Worm (Caenorhabditis elegans) whole organism, midembryonic: ENCODE data around the gene F56D6.11.
"Not testable (repeated sequence)": the region's sequence is repeated elsewhere in the genome, so short reads cannot be mapped to it uniquely, and the experiment has no call there.

Experiments
- T22C8.4 ChIP-seq: fragments of 200-800 bp; sonication (Bioruptor generic); IDR thresholded peaks from 2 replicates; pipeline ENCODE4 v1.3.6; 2022; ENCODE audit warnings: missing genetic modification characterization, missing compliant biosample characterization
- cog-1 ChIP-seq: sonication (generic microtip); optimal IDR thresholded peaks from 2 replicates; lab custom pipeline; 2016; ENCODE audit warnings: missing genetic modification characterization, missing compliant biosample characterization
- flt-1 ChIP-seq: fragments of 200-800 bp; sonication (Bioruptor generic); IDR thresholded peaks from 2 replicates; pipeline ENCODE4 v1.3.6; 2022; ENCODE audit warnings: missing genetic modification characterization, missing compliant biosample characterization
- klf-2 ChIP-seq: fragments of 200-800 bp; sonication (Bioruptor generic); conservative IDR thresholded peaks from 2 replicates; pipeline ENCODE4 v1.3.6; 2022; ENCODE audit warnings: missing genetic modification reagents, missing genetic modification characterization, missing compliant biosample characterization
- med-1 ChIP-seq: sonication (generic microtip); optimal IDR thresholded peaks from 2 replicates; lab custom pipeline; 2017; ENCODE audit warnings: missing genetic modification characterization, mild to moderate bottlenecking, missing compliant biosample characterization, antibody characterized with exemption, missing genetic modification reagents; ENCODE audit not compliant: insufficient read depth
- ref-1 ChIP-seq: fragments of 200-800 bp; sonication (Bioruptor generic); conservative IDR thresholded peaks from 2 replicates; pipeline ENCODE4 v1.3.6; 2022; ENCODE audit warnings: missing genetic modification reagents, missing genetic modification characterization, missing compliant biosample characterization
- tab-1 ChIP-seq: fragments of 200-800 bp; sonication (Bioruptor generic); IDR thresholded peaks from 2 replicates; pipeline ENCODE4 v1.3.6; 2022; ENCODE audit warnings: missing genetic modification characterization, missing compliant biosample characterization
- ztf-23 ChIP-seq: fragments of 200-800 bp; sonication (Bioruptor generic); IDR thresholded peaks from 2 replicates; pipeline ENCODE4 v1.3.6; 2022; ENCODE audit warnings: missing genetic modification reagents, missing genetic modification characterization, missing compliant biosample characterization
- ztf-29 ChIP-seq: fragments of 200-800 bp; sonication (Bioruptor generic); IDR thresholded peaks from 2 replicates; pipeline ENCODE4 v1.3.6; 2022; ENCODE audit warnings: missing genetic modification reagents, missing genetic modification characterization, missing compliant biosample characterization

Gene F56D6.11

ce11 chrIV:3906393-3906792, at the start of gene F56D6.11:
Gene F56D6.11 (minus strand): TSS chrIV:3906493.
- TF ChIP-seq ztf-29 (GFP tag; lab: Robert Waterston, UW) (no peak), ztf-23 (GFP tag; lab: Robert Waterston, UW) (no peak), cog-1 (tag; lab: Kevin White, UChicago) (no peak), tab-1 (GFP tag; lab: Robert Waterston, UW) (no peak), T22C8.4 (no peak), klf-2 (GFP tag; lab: Robert Waterston, UW) (no peak), med-1 (GFP tag; lab: Kevin White, UChicago) (no peak), ref-1 (no peak), flt-1 (no peak)

- no peak for TF ChIP-seq klf-2 (GFP tag; lab: Robert Waterston, UW)
- no peak for TF ChIP-seq ref-1
- no peak for TF ChIP-seq T22C8.4
- no peak for TF ChIP-seq flt-1
- no peak for TF ChIP-seq tab-1 (GFP tag; lab: Robert Waterston, UW)
- no peak for TF ChIP-seq cog-1 (tag; lab: Kevin White, UChicago)
- no peak for TF ChIP-seq ztf-29 (GFP tag; lab: Robert Waterston, UW)
- TF ChIP-seq med-1 (GFP tag; lab: Kevin White, UChicago), result no peak
These were observed 38.2 kb upstream of the F56D6.11 start, which contains the start of gene clec-72 for ce11 chrIV:3944459-3944858. Gene clec-72 (plus strand): TSS chrIV:3944816.

- TF ChIP-seq cog-1 (tag; lab: Kevin White, UChicago) (no peak), ref-1 (no peak), ztf-23 (GFP tag; lab: Robert Waterston, UW) (no peak), T22C8.4 (no peak), ztf-29 (GFP tag; lab: Robert Waterston, UW) (no peak)
These were observed 36.7 kb upstream of the F56D6.11 start, which contains the start of gene Y46C8AL.11 for ce11 chrIV:3943003-3943402. Gene Y46C8AL.11 (plus strand): TSS chrIV:3943303.

ce11 chrIV:3941658-3942328, 35.5 kb upstream of the F56D6.11 start, which contains the start of gene clec-174:
Gene clec-174 (minus strand): TSS chrIV:3941708.
- TF ChIP-seq ref-1 (no peak), T22C8.4 (no peak), med-1 (GFP tag; lab: Kevin White, UChicago) (no peak), tab-1 (GFP tag; lab: Robert Waterston, UW) (no peak), flt-1 (no peak), ztf-23 (GFP tag; lab: Robert Waterston, UW) (no peak), ztf-29 (GFP tag; lab: Robert Waterston, UW) (no peak), cog-1 (tag; lab: Kevin White, UChicago) (no peak), klf-2 (GFP tag; lab: Robert Waterston, UW) (no peak)

- TF ChIP-seq ztf-29 (GFP tag; lab: Robert Waterston, UW) (no peak), klf-2 (GFP tag; lab: Robert Waterston, UW) (no peak), flt-1 (no peak), ref-1 (no peak), ztf-23 (GFP tag; lab: Robert Waterston, UW) (no peak), med-1 (GFP tag; lab: Kevin White, UChicago) (no peak), cog-1 (tag; lab: Kevin White, UChicago) (no peak), tab-1 (GFP tag; lab: Robert Waterston, UW) (no peak), T22C8.4 (no peak)
These were observed 30.8 kb upstream of the F56D6.11 start, which contains the start of gene clec-71 for ce11 chrIV:3937097-3937496. Gene clec-71 (plus strand): TSS chrIV:3937458.

ce11 chrIV:3932408-3932807, 26.1 kb upstream of the F56D6.11 start, which contains the start of gene clec-70:
Gene clec-70 (plus strand): TSS chrIV:3932708.
- not testable (repeated sequence) for TF ChIP-seq T22C8.4; med-1 (GFP tag; lab: Kevin White, UChicago); ztf-23 (GFP tag; lab: Robert Waterston, UW)

ce11 chrIV:3926117-3926516, 19.8 kb upstream of the F56D6.11 start, which contains the start of gene clec-68:
Gene clec-68 (plus strand): TSS chrIV:3926417.
- TF ChIP-seq flt-1 (no peak), tab-1 (GFP tag; lab: Robert Waterston, UW) (no peak), klf-2 (GFP tag; lab: Robert Waterston, UW) (no peak), ref-1 (no peak), med-1 (GFP tag; lab: Kevin White, UChicago) (no peak), ztf-23 (GFP tag; lab: Robert Waterston, UW) (no peak), T22C8.4 (no peak), ztf-29 (GFP tag; lab: Robert Waterston, UW) (no peak), cog-1 (tag; lab: Kevin White, UChicago) (no peak)

ce11 chrIV:3921898-3922297, 15.6 kb upstream of the F56D6.11 start, which contains the start of gene clec-67:
Gene clec-67 (plus strand): TSS chrIV:3922165.
- TF ChIP-seq flt-1 (no peak), ztf-29 (GFP tag; lab: Robert Waterston, UW) (no peak), med-1 (GFP tag; lab: Kevin White, UChicago) (no peak), T22C8.4 (no peak), tab-1 (GFP tag; lab: Robert Waterston, UW) (no peak), klf-2 (GFP tag; lab: Robert Waterston, UW) (no peak), ztf-23 (GFP tag; lab: Robert Waterston, UW) (no peak), ref-1 (no peak), cog-1 (tag; lab: Kevin White, UChicago) (no peak)

ce11 chrIV:3919506-3919905, 13.2 kb upstream of the F56D6.11 start, which contains the start of gene srz-19:
Gene srz-19 (plus strand): TSS chrIV:3919806.
- TF ChIP-seq med-1 (GFP tag; lab: Kevin White, UChicago) (no peak), ztf-29 (GFP tag; lab: Robert Waterston, UW) (no peak), T22C8.4 (no peak), klf-2 (GFP tag; lab: Robert Waterston, UW) (no peak), tab-1 (GFP tag; lab: Robert Waterston, UW) (no peak), ref-1 (no peak), cog-1 (tag; lab: Kevin White, UChicago) (no peak), ztf-23 (GFP tag; lab: Robert Waterston, UW) (no peak), flt-1 (no peak)
